Worm (Caenorhabditis elegans): ENCODE data around the gene C50E10.2.
A peak's percentile ranks its signal among the peaks of the same experiment; 100 is the strongest.

- no peak for TF ChIP-seq bed-2 (GFP tag; IDR thresholded peaks at IDR 0.05)
- TF ChIP-seq gei-17 (GFP tag; optimal IDR thresholded peaks at IDR 0.05) = no peak
- TF ChIP-seq ama-1 (optimal IDR thresholded peaks at IDR 0.05) = no peak
- TF ChIP-seq ama-1 (GFP tag; optimal IDR thresholded peaks at IDR 0.05) = no peak
- peak; percentile 70 for TF ChIP-seq lsl-1 (GFP tag; optimal IDR thresholded peaks at IDR 0.05)
- no peak for TF ChIP-seq F22D6.2 (tag; optimal IDR thresholded peaks at IDR 0.05)
- peak; percentile 57 for TF ChIP-seq unc-130 (GFP tag; optimal IDR thresholded peaks at IDR 0.05)
- TF ChIP-seq unc-62 (GFP tag; optimal IDR thresholded peaks at IDR 0.05) = no peak
- no peak for TF ChIP-seq nhr-90 (tag; optimal IDR thresholded peaks at IDR 0.05)
- TF ChIP-seq sea-2 (GFP tag; IDR thresholded peaks at IDR 0.05) = no peak
- no peak for TF ChIP-seq die-1 (tag; optimal IDR thresholded peaks at IDR 0.05)
- TF ChIP-seq him-1 (tag; optimal IDR thresholded peaks at IDR 0.05) = no peak
- peak; percentile 94 for TF ChIP-seq madf-8 (GFP tag; conservative IDR thresholded peaks at IDR 0.05)
- peak; percentile 27 for TF ChIP-seq F49E8.2 (tag; optimal IDR thresholded peaks at IDR 0.05; ENCODE audit: insufficient read depth)
Observed at ce11 chrII:12284045-12284444, 25.5 kb downstream of the C50E10.2 start.

Measured in whole organism, young adult.